Worm (Caenorhabditis elegans) whole organism, L4/young adult: ENCODE measurements around the gene pho-14.

ENCODE experiments used
- W03F9.2 ChIP-seq: fragments of 150-350 bp; optimal IDR thresholded peaks from 2 replicates; lab custom pipeline; 2014; ENCODE audit warnings: missing biosample characterization, missing genetic modification characterization
- dao-5 ChIP-seq: sonication (generic microtip); optimal IDR thresholded peaks from 2 replicates; lab custom pipeline; 2016; ENCODE audit warnings: missing genotype, missing genetic modification characterization, moderate library complexity, missing compliant biosample characterization
- him-1 ChIP-seq: sonication (generic microtip); optimal IDR thresholded peaks from 2 replicates; lab custom pipeline; 2016; ENCODE audit warnings: missing genotype, missing genetic modification reagents, missing genetic modification characterization, missing compliant biosample characterization

DNA sequence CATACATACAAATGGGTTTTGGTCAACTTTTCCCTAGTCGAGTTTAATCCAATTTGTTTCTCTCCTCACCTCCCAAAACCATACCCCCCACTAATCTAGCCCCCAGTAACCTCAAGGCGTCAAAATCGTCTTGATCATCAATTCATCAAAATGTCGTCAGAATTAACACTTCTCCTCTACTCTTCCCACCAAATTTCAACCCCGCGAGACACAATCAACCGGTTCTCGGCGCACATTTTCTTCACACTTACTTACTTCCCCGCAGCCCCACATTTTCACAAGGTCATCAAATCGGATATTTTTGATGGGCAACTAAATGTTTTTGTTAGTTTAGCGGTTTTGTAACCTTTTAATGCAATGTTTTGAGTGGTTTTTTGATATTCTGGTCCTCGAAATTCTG lies 9.9 kb downstream of the pho-14 start:
- TF ChIP-seq him-1 (tag; lab: Kevin White, UChicago) (no peak), W03F9.2 (tag; lab: Kevin White, UChicago) (no peak), dao-5 (no peak)
